Fruit fly (Drosophila melanogaster) whole organism, embryonic: ENCODE data around the gene CG14071.

Experiments
- Asciz ChIP-seq: fragments of 200-800 bp; sonication (Bioruptor generic); optimal IDR thresholded peaks from 2 replicates; lab custom pipeline; 2017; ENCODE audit warnings: missing biosample characterization, mild to moderate bottlenecking, missing genetic modification characterization, missing genetic modification reagents
- Bgb ChIP-seq: fragments of 200-800 bp; sonication (Bioruptor generic); IDR thresholded peaks from 2 replicates; pipeline ENCODE4 v1.3.6; 2022; ENCODE audit warnings: missing biosample characterization, missing genetic modification characterization; ENCODE audit not compliant: partially characterized antibody
- Blimp-1 ChIP-seq: fragments of 200-800 bp; sonication (Bioruptor generic); optimal IDR thresholded peaks from 3 replicates; lab custom pipeline; 2018; ENCODE audit warnings: missing biosample characterization, missing genetic modification characterization, mild to moderate bottlenecking, moderate library complexity, missing genetic modification reagents
- CG10209 ChIP-seq: fragments of 200-800 bp; sonication (Bioruptor generic); optimal IDR thresholded peaks from 3 replicates; lab custom pipeline; 2017; ENCODE audit warnings: missing biosample characterization, mild to moderate bottlenecking, missing genetic modification characterization, missing genetic modification reagents
- CG10366 ChIP-seq: fragments of 200-800 bp; sonication (Bioruptor generic); IDR thresholded peaks from 2 replicates; pipeline ENCODE4 v1.3.6; 2022; ENCODE audit warnings: missing biosample characterization, missing genetic modification characterization
- CG10431 ChIP-seq: fragments of 200-800 bp; sonication (Bioruptor generic); optimal IDR thresholded peaks from 3 replicates; lab custom pipeline; 2018; ENCODE audit warnings: missing biosample characterization, mild to moderate bottlenecking, missing genetic modification characterization
- CG10979 ChIP-seq: fragments of 200-800 bp; sonication (Bioruptor generic); optimal IDR thresholded peaks from 2 replicates; lab custom pipeline; 2018; ENCODE audit warnings: missing biosample characterization, mild to moderate bottlenecking, missing genetic modification characterization, moderate library complexity
- CG11093 ChIP-seq: fragments of 200-800 bp; sonication (Bioruptor generic); IDR thresholded peaks from 3 replicates; pipeline ENCODE4 v1.3.6; 2022; ENCODE audit warnings: missing biosample characterization, missing genetic modification characterization
- CG11247 ChIP-seq: fragments of 200-800 bp; sonication (Bioruptor generic); IDR thresholded peaks from 2 replicates; pipeline ENCODE4 v1.3.6; 2022; ENCODE audit warnings: missing biosample characterization, missing genetic modification characterization
- CG11504 ChIP-seq: fragments of 200-800 bp; sonication (Bioruptor generic); optimal IDR thresholded peaks from 3 replicates; lab custom pipeline; 2019; ENCODE audit warnings: missing biosample characterization, mild to moderate bottlenecking, missing genetic modification characterization, moderate library complexity
- CG12744 ChIP-seq: fragments of 200-800 bp; sonication (Bioruptor generic); optimal IDR thresholded peaks from 2 replicates; lab custom pipeline; 2016; ENCODE audit warnings: missing biosample characterization, missing genetic modification characterization
- CG12769 ChIP-seq: fragments of 200-800 bp; sonication (Bioruptor generic); optimal IDR thresholded peaks from 2 replicates; lab custom pipeline; 2019; ENCODE audit warnings: missing biosample characterization, mild to moderate bottlenecking, missing genetic modification characterization, moderate library complexity
- CG13424 ChIP-seq: fragments of 200-800 bp; sonication (Bioruptor generic); optimal IDR thresholded peaks from 2 replicates; lab custom pipeline; 2019; ENCODE audit warnings: missing biosample characterization, mild to moderate bottlenecking, missing genetic modification characterization, moderate library complexity
- CG14014 ChIP-seq: fragments of 200-800 bp; sonication (Bioruptor generic); IDR thresholded peaks from 2 replicates; pipeline ENCODE4 v1.3.6; 2022; ENCODE audit warnings: missing biosample characterization, missing genetic modification characterization
- CG1529 ChIP-seq: fragments of 200-800 bp; sonication (Bioruptor generic); optimal IDR thresholded peaks from 3 replicates; lab custom pipeline; 2018; ENCODE audit warnings: missing biosample characterization, missing genetic modification characterization
- CG16863 ChIP-seq: fragments of 200-800 bp; sonication (Bioruptor generic); optimal IDR thresholded peaks from 3 replicates; lab custom pipeline; 2016; ENCODE audit warnings: missing biosample characterization, missing genetic modification characterization
- CG18262 ChIP-seq: fragments of 200-800 bp; optimal IDR thresholded peaks from 3 replicates; lab custom pipeline; 2019; ENCODE audit warnings: missing biosample characterization, mild to moderate bottlenecking, missing genetic modification characterization, moderate library complexity
- CG2202 ChIP-seq: fragments of 200-800 bp; sonication (Bioruptor generic); optimal IDR thresholded peaks from 2 replicates; lab custom pipeline; 2018; ENCODE audit warnings: missing biosample characterization, mild to moderate bottlenecking, missing genetic modification characterization
- CG32532 ChIP-seq: fragments of 200-800 bp; sonication (Bioruptor generic); IDR thresholded peaks from 2 replicates; pipeline ENCODE4 v1.3.6; 2022; ENCODE audit warnings: missing biosample characterization, missing genetic modification characterization
- CG3726 ChIP-seq: fragments of 200-800 bp; sonication (Bioruptor generic); IDR thresholded peaks from 3 replicates; pipeline ENCODE4, ENCODE4 v1.3.6; 2022; ENCODE audit warnings: missing biosample characterization, missing genetic modification characterization
- CG4730 ChIP-seq: fragments of 200-800 bp; sonication (Bioruptor generic); IDR thresholded peaks from 2 replicates; pipeline ENCODE4 v1.3.6; 2022; ENCODE audit warnings: missing biosample characterization, missing genetic modification characterization
- CG4820 ChIP-seq: fragments of 200-800 bp; sonication (Bioruptor generic); optimal IDR thresholded peaks from 3 replicates; lab custom pipeline; 2016; ENCODE audit warnings: missing biosample characterization, missing genetic modification characterization
- CG5245 ChIP-seq: fragments of 200-800 bp; sonication (Bioruptor generic); optimal IDR thresholded peaks from 3 replicates; lab custom pipeline; 2016; ENCODE audit warnings: missing biosample characterization, missing genetic modification characterization
- CG6813 ChIP-seq: fragments of 200-800 bp; sonication (Bioruptor generic); optimal IDR thresholded peaks from 2 replicates; lab custom pipeline; 2017; ENCODE audit warnings: missing biosample characterization, missing genetic modification characterization, mild to moderate bottlenecking, moderate library complexity, missing genetic modification reagents
- CG8388 ChIP-seq: fragments of 200-800 bp; sonication (Bioruptor generic); optimal IDR thresholded peaks from 2 replicates; lab custom pipeline; 2019; ENCODE audit warnings: missing biosample characterization, mild to moderate bottlenecking, missing genetic modification characterization, moderate library complexity
- CG8924 ChIP-seq: fragments of 200-800 bp; optimal IDR thresholded peaks from 3 replicates; lab custom pipeline; 2019; ENCODE audit warnings: missing biosample characterization, mild to moderate bottlenecking, missing genetic modification characterization, moderate library complexity
- CG9215 ChIP-seq: fragments of 200-800 bp; sonication (Bioruptor generic); IDR thresholded peaks from 2 replicates; pipeline ENCODE4 v1.3.6; 2022; ENCODE audit warnings: missing biosample characterization, missing genetic modification characterization
- CG9437 ChIP-seq: fragments of 200-800 bp; sonication (Bioruptor generic); optimal IDR thresholded peaks from 2 replicates; lab custom pipeline; 2018; ENCODE audit warnings: missing biosample characterization, mild to moderate bottlenecking, missing genetic modification characterization
- D19B ChIP-seq: fragments of 200-800 bp; sonication (Bioruptor generic); optimal IDR thresholded peaks from 2 replicates; lab custom pipeline; 2017; ENCODE audit warnings: missing biosample characterization, mild to moderate bottlenecking, missing genetic modification characterization
- Doc2 ChIP-seq: fragments of 200-800 bp; sonication (Bioruptor generic); IDR thresholded peaks from 2 replicates; pipeline ENCODE4 v1.3.6; 2022; ENCODE audit warnings: missing biosample characterization, missing genetic modification characterization
- E2f2 ChIP-seq: fragments of 200-800 bp; sonication (Bioruptor generic); IDR thresholded peaks from 2 replicates; pipeline ENCODE4 v1.3.6; 2022; ENCODE audit warnings: missing biosample characterization, missing genetic modification characterization
- MESR4 ChIP-seq: fragments of 200-800 bp; sonication (Bioruptor generic); optimal IDR thresholded peaks from 2 replicates; lab custom pipeline; 2018; ENCODE audit warnings: missing biosample characterization, mild to moderate bottlenecking, missing genetic modification characterization, moderate library complexity
- Mes4 ChIP-seq: fragments of 200-800 bp; sonication (Bioruptor generic); optimal IDR thresholded peaks from 2 replicates; lab custom pipeline; 2016; ENCODE audit warnings: missing biosample characterization, missing genetic modification characterization
- Optix ChIP-seq: fragments of 200-800 bp; sonication (Bioruptor generic); IDR thresholded peaks from 3 replicates; pipeline ENCODE4 v1.3.6; 2022; ENCODE audit warnings: missing biosample characterization, missing genetic modification characterization
- Side ChIP-seq: fragments of 200-800 bp; sonication (Bioruptor generic); optimal IDR thresholded peaks from 2 replicates; lab custom pipeline; 2016; ENCODE audit warnings: missing biosample characterization, missing genetic modification characterization
- Spps ChIP-seq: fragments of 200-800 bp; sonication (Bioruptor generic); optimal IDR thresholded peaks from 2 replicates; lab custom pipeline; 2018; ENCODE audit warnings: missing biosample characterization, mild to moderate bottlenecking, missing genetic modification characterization
- bsh ChIP-seq, 2 experiments: fragments of 200-800 bp; sonication (Bioruptor generic); optimal IDR thresholded peaks; 2 replicates each; lab custom pipeline; 2017 to 2018; ENCODE audit warnings: mild to moderate bottlenecking in 2 of 2, missing biosample characterization in 2 of 2, missing genetic modification characterization in 2 of 2, moderate library complexity in 1 of 2
- chif ChIP-seq, 2 experiments: fragments of 200-800 bp; sonication (Bioruptor generic); optimal IDR thresholded peaks; 3 replicates each; lab custom pipeline; 2016; ENCODE audit warnings: missing biosample characterization in 2 of 2, missing genetic modification characterization in 2 of 2
- crol ChIP-seq: fragments of 200-800 bp; sonication (Bioruptor generic); IDR thresholded peaks from 2 replicates; pipeline ENCODE4 v1.3.6; 2022; ENCODE audit warnings: missing biosample characterization, missing genetic modification characterization
- esg ChIP-seq: fragments of 200-800 bp; sonication (Bioruptor generic); conservative IDR thresholded peaks from 2 replicates; pipeline ENCODE4 v1.3.6; 2022; ENCODE audit warnings: missing biosample characterization, missing genetic modification characterization
- ftz-f1 ChIP-seq: fragments of 200-800 bp; sonication (Bioruptor generic); optimal IDR thresholded peaks from 2 replicates; lab custom pipeline; 2016; ENCODE audit warnings: missing biosample characterization, missing genetic modification characterization
- gce ChIP-seq: fragments of 200-800 bp; sonication (Bioruptor generic); IDR thresholded peaks from 3 replicates; pipeline ENCODE4 v1.3.6; 2022; ENCODE audit warnings: missing biosample characterization, missing genetic modification characterization
- gfzf ChIP-seq: fragments of 200-800 bp; sonication (Bioruptor generic); optimal IDR thresholded peaks from 2 replicates; lab custom pipeline; 2016; ENCODE audit warnings: missing biosample characterization, mild to moderate bottlenecking, missing genetic modification characterization, moderate library complexity
- ken ChIP-seq: fragments of 200-800 bp; sonication (Bioruptor generic); IDR thresholded peaks from 3 replicates; pipeline ENCODE4 v1.3.6; 2022; ENCODE audit warnings: missing biosample characterization, missing genetic modification characterization
- mld ChIP-seq: fragments of 200-800 bp; sonication (Bioruptor generic); IDR thresholded peaks from 3 replicates; pipeline ENCODE4 v1.3.6; 2022; ENCODE audit warnings: missing biosample characterization, missing genetic modification characterization; ENCODE audit not compliant: partially characterized antibody
- nmo ChIP-seq: fragments of 200-800 bp; sonication (Bioruptor generic); optimal IDR thresholded peaks from 2 replicates; lab custom pipeline; 2018; ENCODE audit warnings: missing biosample characterization, mild to moderate bottlenecking, missing genetic modification characterization, moderate library complexity
- peb ChIP-seq: fragments of 200-800 bp; sonication (Bioruptor generic); IDR thresholded peaks from 2 replicates; pipeline ENCODE4 v1.3.6; 2022; ENCODE audit warnings: missing biosample characterization, missing genetic modification characterization
- schlank ChIP-seq: fragments of 200-800 bp; sonication (Bioruptor generic); optimal IDR thresholded peaks from 2 replicates; lab custom pipeline; 2018; ENCODE audit warnings: missing biosample characterization, mild to moderate bottlenecking, missing genetic modification characterization
- stc ChIP-seq: fragments of 200-800 bp; sonication (Bioruptor generic); IDR thresholded peaks from 2 replicates; pipeline ENCODE4 v1.3.6; 2022; ENCODE audit warnings: missing biosample characterization, missing genetic modification characterization
- twi ChIP-seq: fragments of 200-800 bp; optimal IDR thresholded peaks from 2 replicates; lab custom pipeline; 2019; ENCODE audit warnings: missing biosample characterization, mild to moderate bottlenecking, missing genetic modification characterization, moderate library complexity

The CG14071 gene

dm6 chr2L:10856328-10856942 lies 32.3 kb downstream of the CG14071 start, which contains the start of gene Dnz1 (continued):
- TF ChIP-seq Asciz (GFP tag; lab: Kevin White, UChicago) (no peak), CG8924 (tag; lab: Kevin White, UChicago) (peak; percentile 35), gfzf (peak; percentile 64), CG10209 (peak; percentile 25), Optix (peak; percentile 46; the same call in 1 of the 3 replicates), D19B (GFP tag; lab: Kevin White, UChicago) (no peak), CG11247 (peak; percentile 75), CG16863 (GFP tag; lab: Kevin White, UChicago) (no peak), MESR4 (peak; percentile 80), CG4820 (GFP tag; lab: Kevin White, UChicago) (peak; percentile 20), bsh (GFP tag; optimal IDR thresholded peaks at IDR 0.05; lab: Kevin White, UChicago) (peak in 1 of 2 experiments; percentile 39), CG12769 (tag; lab: Kevin White, UChicago) (no peak), crol (GFP tag; lab: Robert Waterston, UW) (peak; percentile 83), CG18262 (peak; percentile 59), peb (no peak), CG10431 (no peak), gce (GFP tag; lab: Robert Waterston, UW) (no peak; the same call in 2 of the 3 replicates), CG10979 (tag; lab: Kevin White, UChicago) (peak; percentile 53), CG14014 (GFP tag; lab: Robert Waterston, UW) (peak; percentile 77), Side (GFP tag; lab: Kevin White, UChicago) (peak; percentile 42), CG9437 (GFP tag; lab: Kevin White, UChicago) (no peak), CG8388 (peak; percentile 10), CG2202 (tag; lab: Kevin White, UChicago) (no peak), CG10366 (GFP tag; lab: Robert Waterston, UW) (peak; percentile 58), Doc2 (GFP tag; lab: Robert Waterston, UW) (no peak), E2f2 (GFP tag; lab: Robert Waterston, UW) (peak; percentile 51), ken (GFP tag; lab: Robert Waterston, UW) (peak; percentile 63; the same call in 1 of the 3 replicates), CG6813 (GFP tag; lab: Kevin White, UChicago) (no peak), Mes4 (GFP tag; lab: Kevin White, UChicago) (no peak), Blimp-1 (GFP tag; lab: Kevin White, UChicago) (peak; percentile 22), schlank (tag; lab: Kevin White, UChicago) (no peak), CG4730 (GFP tag; lab: Robert Waterston, UW) (no peak), CG12744 (GFP tag; lab: Kevin White, UChicago) (no peak), mld (no peak), chif (GFP tag; optimal IDR thresholded peaks at IDR 0.05; lab: Kevin White, UChicago) (peak; percentile 7 to 23), CG3726 (no peak), CG9215 (GFP tag; lab: Robert Waterston, UW) (peak; percentile 36; the same call in 1 of the 2 replicates), CG11504 (tag; lab: Kevin White, UChicago) (peak; percentile 58), Bgb (GFP tag; lab: Robert Waterston, UW) (no peak), esg (GFP tag; lab: Robert Waterston, UW) (peak; percentile 33; the same call in 1 of the 2 replicates), twi (no peak), CG5245 (GFP tag; lab: Kevin White, UChicago) (no peak), stc (GFP tag; lab: Robert Waterston, UW) (peak; percentile 53), ftz-f1 (GFP tag; lab: Kevin White, UChicago) (no peak), Spps (tag; lab: Kevin White, UChicago) (no peak), CG1529 (GFP tag; lab: Kevin White, UChicago) (no peak), CG13424 (tag; lab: Kevin White, UChicago) (peak; percentile 60), nmo (peak; percentile 56), CG11093 (no peak), CG32532 (peak; percentile 74)
